Worm (Caenorhabditis elegans) whole organism, L2 larva: ENCODE results near the gene tbx-2.

ENCODE experiments used
- F13H6.1 ChIP-seq: sonication (generic microtip); optimal IDR thresholded peaks from 2 replicates; lab custom pipeline; 2016; ENCODE audit warnings: missing genetic modification characterization, missing compliant biosample characterization
- R02D3.7 ChIP-seq: fragments of 150-350 bp; optimal IDR thresholded peaks from 2 replicates; lab custom pipeline; 2014; ENCODE audit warnings: missing biosample characterization, missing genetic modification characterization
- Y55F3AM.14 ChIP-seq: fragments of 200-800 bp; sonication (Bioruptor generic); optimal IDR thresholded peaks from 2 replicates; lab custom pipeline; 2018; ENCODE audit warnings: mild to moderate bottlenecking, missing genetic modification characterization, missing compliant biosample characterization
- ZK546.5 ChIP-seq: sonication (generic microtip); optimal IDR thresholded peaks from 2 replicates; lab custom pipeline; 2017; ENCODE audit warnings: missing biosample characterization, missing genetic modification characterization
- alr-1 ChIP-seq: fragments of 150-350 bp; optimal IDR thresholded peaks from 2 replicates; lab custom pipeline; 2014; ENCODE audit warnings: missing biosample characterization, missing genetic modification characterization
- ceh-82 ChIP-seq: fragments of 150-350 bp; optimal IDR thresholded peaks from 2 replicates; lab custom pipeline; 2014; ENCODE audit warnings: missing biosample characterization, missing genetic modification characterization
- crh-2 ChIP-seq: sonication (generic microtip); optimal IDR thresholded peaks from 2 replicates; lab custom pipeline; 2017; ENCODE audit warnings: missing biosample characterization, missing genetic modification characterization
- dmd-4 ChIP-seq: sonication (generic microtip); optimal IDR thresholded peaks from 2 replicates; lab custom pipeline; 2017; ENCODE audit warnings: missing biosample characterization, missing genetic modification characterization
- egl-27 ChIP-seq: sonication (generic microtip); optimal IDR thresholded peaks from 3 replicates; lab custom pipeline; 2017; ENCODE audit warnings: missing biosample characterization, missing genetic modification reagents, missing genetic modification characterization
- elt-1 ChIP-seq: fragments of 150-350 bp; optimal IDR thresholded peaks from 2 replicates; lab custom pipeline; 2014; ENCODE audit warnings: missing biosample characterization, missing genetic modification characterization
- elt-3 ChIP-seq: sonication (generic microtip); optimal IDR thresholded peaks from 2 replicates; lab custom pipeline; 2017; ENCODE audit warnings: missing biosample characterization, missing genetic modification characterization
- gmeb-1 ChIP-seq: fragments of 150-350 bp; optimal IDR thresholded peaks from 2 replicates; lab custom pipeline; 2014; ENCODE audit warnings: missing biosample characterization, missing genetic modification characterization
- lin-11 ChIP-seq: fragments of 150-350 bp; sonication (generic microtip); optimal IDR thresholded peaks from 2 replicates; lab custom pipeline; 2014; ENCODE audit warnings: missing biosample characterization, missing genetic modification characterization, inconsistent platforms, mixed read lengths
- lin-13 ChIP-seq: fragments of 150-350 bp; optimal IDR thresholded peaks from 2 replicates; lab custom pipeline; 2014; ENCODE audit warnings: missing biosample characterization, missing genetic modification reagents, missing genetic modification characterization
- lin-39 ChIP-seq: fragments of 150-350 bp; optimal IDR thresholded peaks from 2 replicates; lab custom pipeline; 2014; ENCODE audit warnings: missing biosample characterization, missing genetic modification reagents, missing genetic modification characterization
- lsy-2 ChIP-seq, 2 experiments: fragments of 150-350 bp in 1 of 2; sonication (generic microtip) in 1 of 2; optimal IDR thresholded peaks; 2 replicates each; lab custom pipeline; 2014 to 2017; ENCODE audit warnings: missing biosample characterization in 2 of 2, missing genetic modification characterization in 2 of 2
- mbf-1 ChIP-seq: sonication (generic microtip); optimal IDR thresholded peaks from 2 replicates; lab custom pipeline; 2017; ENCODE audit warnings: missing biosample characterization, missing genetic modification characterization
- mdl-1 ChIP-seq, 2 experiments: fragments of 150-350 bp in 1 of 2; sonication (generic microtip) in 1 of 2; optimal IDR thresholded peaks; 2 replicates each; lab custom pipeline; 2017; ENCODE audit warnings: missing biosample characterization in 2 of 2, missing genetic modification characterization in 2 of 2
- nhr-11 ChIP-seq: fragments of 150-350 bp; optimal IDR thresholded peaks from 2 replicates; lab custom pipeline; 2014; ENCODE audit warnings: missing biosample characterization, missing genetic modification characterization
- nhr-12 ChIP-seq: fragments of 150-350 bp; optimal IDR thresholded peaks from 2 replicates; lab custom pipeline; 2014; ENCODE audit warnings: missing biosample characterization, missing genetic modification characterization
- nhr-129 ChIP-seq: fragments of 150-350 bp; optimal IDR thresholded peaks from 2 replicates; lab custom pipeline; 2014; ENCODE audit warnings: missing biosample characterization, missing genetic modification characterization
- nhr-21 ChIP-seq: fragments of 150-350 bp; optimal IDR thresholded peaks from 2 replicates; lab custom pipeline; 2014; ENCODE audit warnings: missing biosample characterization, missing genetic modification characterization
- nhr-23 ChIP-seq: fragments of 150-350 bp; optimal IDR thresholded peaks from 2 replicates; lab custom pipeline; 2014; ENCODE audit warnings: missing biosample characterization, missing genetic modification reagents, missing genetic modification characterization
- nhr-237 ChIP-seq: fragments of 150-350 bp; optimal IDR thresholded peaks from 2 replicates; lab custom pipeline; 2014; ENCODE audit warnings: missing biosample characterization, missing genetic modification characterization
- nhr-25 ChIP-seq: fragments of 150-350 bp; sonication (generic microtip); optimal IDR thresholded peaks from 3 replicates; lab custom pipeline; 2014; ENCODE audit warnings: missing biosample characterization, missing genetic modification characterization
- nhr-6 ChIP-seq: fragments of 150-350 bp; optimal IDR thresholded peaks from 2 replicates; lab custom pipeline; 2014; ENCODE audit warnings: missing biosample characterization, missing genetic modification characterization
- sem-4 ChIP-seq: fragments of 150-350 bp; optimal IDR thresholded peaks from 2 replicates; lab custom pipeline; 2014; ENCODE audit warnings: missing biosample characterization, missing genetic modification reagents, missing genetic modification characterization
- skn-1 ChIP-seq: sonication (generic microtip); optimal IDR thresholded peaks from 2 replicates; lab custom pipeline; 2017; ENCODE audit warnings: missing biosample characterization, missing genetic modification characterization
- sma-3 ChIP-seq: sonication (generic microtip); optimal IDR thresholded peaks from 2 replicates; lab custom pipeline; 2016; ENCODE audit warnings: missing genetic modification reagents, missing genetic modification characterization, missing compliant biosample characterization
- sma-9 ChIP-seq, 2 experiments: fragments of 150-350 bp in 1 of 2; sonication (generic microtip) in 1 of 2; optimal IDR thresholded peaks; 2 replicates each; lab custom pipeline; 2014 to 2016; ENCODE audit warnings: missing genetic modification characterization in 2 of 2, mild to moderate bottlenecking in 1 of 2, missing biosample characterization in 1 of 2, missing compliant biosample characterization in 1 of 2, missing genetic modification reagents in 1 of 2, moderate library complexity in 1 of 2
- snpc-4 ChIP-seq: fragments of 150-350 bp; optimal IDR thresholded peaks from 2 replicates; lab custom pipeline; 2014; ENCODE audit warnings: missing biosample characterization, missing genetic modification characterization
- unc-39 ChIP-seq: fragments of 150-350 bp; optimal IDR thresholded peaks from 2 replicates; lab custom pipeline; 2014; ENCODE audit warnings: missing biosample characterization, missing genetic modification characterization
- zag-1 ChIP-seq: fragments of 150-350 bp; optimal IDR thresholded peaks from 2 replicates; lab custom pipeline; 2014; ENCODE audit warnings: missing biosample characterization, missing genetic modification characterization
- ztf-1 ChIP-seq: fragments of 200-800 bp; sonication (Bioruptor generic); conservative IDR thresholded peaks from 2 replicates; pipeline ENCODE4 v1.3.6; 2022; ENCODE audit warnings: missing genetic modification characterization, missing compliant biosample characterization
- ztf-4 ChIP-seq: fragments of 150-350 bp; optimal IDR thresholded peaks from 2 replicates; lab custom pipeline; 2014; ENCODE audit warnings: missing biosample characterization, missing genetic modification characterization

Gene tbx-2

DNA sequence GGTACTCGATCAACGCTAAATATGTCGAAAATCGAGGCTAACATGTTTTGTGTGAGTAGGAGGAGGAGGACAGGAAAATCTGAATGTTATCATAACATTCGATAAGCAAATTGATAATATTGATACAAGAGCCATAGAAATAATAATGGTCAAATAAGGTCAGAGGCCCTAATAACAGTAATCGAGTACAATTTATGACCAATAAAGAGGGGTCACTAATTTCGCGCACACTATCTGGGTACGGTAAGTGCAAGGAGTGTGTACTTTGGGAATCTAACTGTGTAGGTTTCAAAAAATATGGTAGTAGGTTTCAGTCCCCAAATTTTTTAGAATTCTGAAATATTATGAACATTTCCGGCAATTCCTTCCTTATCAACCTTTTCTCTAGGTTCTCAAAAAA, 7.4 kb upstream of the tbx-2 start:
- TF ChIP-seq zag-1 (tag; lab: Kevin White, UChicago), result no peak
- TF ChIP-seq mbf-1 (tag; lab: Kevin White, UChicago), result no peak
- no peak for TF ChIP-seq ztf-4 (tag; lab: Kevin White, UChicago)
- no peak for TF ChIP-seq nhr-25 (tag; lab: Kevin White, UChicago)
- TF ChIP-seq nhr-11 (tag; lab: Kevin White, UChicago), result no peak
- no peak for TF ChIP-seq snpc-4
- no peak for TF ChIP-seq alr-1 (tag; lab: Kevin White, UChicago)
- no peak for TF ChIP-seq sem-4 (tag; lab: Kevin White, UChicago)
- no peak for TF ChIP-seq nhr-12 (tag; lab: Kevin White, UChicago)
- no peak for TF ChIP-seq Y55F3AM.14
- TF ChIP-seq lin-11, result no peak
- TF ChIP-seq nhr-129 (tag; lab: Kevin White, UChicago), result no peak
- TF ChIP-seq skn-1 (tag; lab: Kevin White, UChicago), result no peak
- no peak for TF ChIP-seq nhr-6
- TF ChIP-seq lsy-2 (tag; optimal IDR thresholded peaks at IDR 0.05; lab: Kevin White, UChicago), result no peak
- no peak for TF ChIP-seq lin-13 (GFP tag; lab: Kevin White, UChicago)
- no peak for TF ChIP-seq lin-39 (tag; lab: Kevin White, UChicago)
- no peak for TF ChIP-seq crh-2
- TF ChIP-seq, all 48 proteins: peak for 0

- peak in 1 of 2 experiments; percentile 1 for TF ChIP-seq lsy-2 (tag; optimal IDR thresholded peaks at IDR 0.05; lab: Kevin White, UChicago)
- TF ChIP-seq sma-3 (GFP tag; lab: Kevin White, UChicago), result peak; percentile 36
- TF ChIP-seq nhr-6, result no peak
- TF ChIP-seq nhr-129 (tag; lab: Kevin White, UChicago), result peak; percentile 6
These were observed 5.8 kb upstream of the tbx-2 start for ce11 chrIII:5141935-5142334.

DNA sequence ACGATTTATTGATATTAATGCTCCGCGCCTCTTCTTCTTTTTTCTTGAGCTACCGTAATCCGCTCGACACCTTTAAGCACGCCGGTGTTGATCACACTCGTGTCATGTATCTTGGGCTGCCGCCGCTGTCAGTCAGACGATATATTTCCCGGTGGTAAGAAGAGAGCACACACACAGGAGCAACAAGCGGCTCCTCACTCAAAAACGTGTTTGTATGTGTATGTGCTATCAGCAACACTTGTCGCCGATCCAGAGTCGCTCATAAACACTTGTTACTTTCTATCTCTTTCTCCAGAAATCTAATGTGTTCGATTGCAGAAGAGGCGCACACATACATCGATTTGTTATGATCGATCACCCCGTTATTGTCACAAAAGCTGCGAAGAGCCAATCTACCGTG, 4.5 kb upstream of the tbx-2 start:
- no peak for TF ChIP-seq nhr-21
- TF ChIP-seq snpc-4, result no peak
- TF ChIP-seq nhr-23 (tag; lab: Kevin White, UChicago), result no peak
- TF ChIP-seq F13H6.1 (tag; lab: Kevin White, UChicago), result peak; percentile 56
- TF ChIP-seq lsy-2 (tag; optimal IDR thresholded peaks at IDR 0.05; lab: Kevin White, UChicago), result peak in 1 of 2 experiments; percentile 67
- no peak for TF ChIP-seq unc-39 (tag; lab: Kevin White, UChicago)
- TF ChIP-seq zag-1 (tag; lab: Kevin White, UChicago), result no peak
- no peak for TF ChIP-seq mbf-1 (tag; lab: Kevin White, UChicago)
- TF ChIP-seq skn-1 (tag; lab: Kevin White, UChicago), result no peak
- no peak for TF ChIP-seq nhr-129 (tag; lab: Kevin White, UChicago)
- no peak for TF ChIP-seq egl-27 (tag; lab: Kevin White, UChicago)
- peak; percentile 36 for TF ChIP-seq sma-9 (GFP tag; optimal IDR thresholded peaks at IDR 0.05; lab: Kevin White, UChicago)
- no peak for TF ChIP-seq sma-9 (tag; optimal IDR thresholded peaks at IDR 0.05; lab: Kevin White, UChicago)
- TF ChIP-seq ztf-4 (tag; lab: Kevin White, UChicago), result no peak
- TF ChIP-seq, all 48 proteins: peak for 3

- no peak for TF ChIP-seq sma-3 (GFP tag; lab: Kevin White, UChicago)
These were observed 3.7 kb upstream of the tbx-2 start for ce11 chrIII:5139768-5140167.

- TF ChIP-seq mdl-1 (tag; optimal IDR thresholded peaks at IDR 0.05; lab: Kevin White, UChicago) (no peak), ztf-1 (GFP tag; lab: Robert Waterston, UW) (no peak), ZK546.5 (no peak), lsy-2 (tag; optimal IDR thresholded peaks at IDR 0.05; lab: Kevin White, UChicago) (no peak), nhr-129 (tag; lab: Kevin White, UChicago) (no peak), snpc-4 (no peak), alr-1 (tag; lab: Kevin White, UChicago) (no peak), gmeb-1 (tag; lab: Kevin White, UChicago) (no peak), skn-1 (tag; lab: Kevin White, UChicago) (no peak), Y55F3AM.14 (no peak), elt-3 (tag; lab: Kevin White, UChicago) (no peak), dmd-4 (no peak), sma-9 (GFP tag; optimal IDR thresholded peaks at IDR 0.05; lab: Kevin White, UChicago) (no peak), sma-9 (tag; optimal IDR thresholded peaks at IDR 0.05; lab: Kevin White, UChicago) (no peak), nhr-237 (tag; lab: Kevin White, UChicago) (no peak), crh-2 (no peak), R02D3.7 (tag; lab: Kevin White, UChicago) (no peak), elt-1 (tag; lab: Kevin White, UChicago) (no peak), ceh-82 (tag; lab: Kevin White, UChicago) (no peak)
- TF ChIP-seq, all 48 proteins: peak for 0
These were observed 2.9 kb upstream of the tbx-2 start for ce11 chrIII:5138940-5139533.
